Worm (Caenorhabditis elegans) whole organism, midembryonic: ENCODE results near the gene fbxc-52.

Experiments
- T22C8.4 ChIP-seq: fragments of 200-800 bp; sonication (Bioruptor generic); IDR thresholded peaks from 2 replicates; pipeline ENCODE4 v1.3.6; 2022; ENCODE audit warnings: missing genetic modification characterization, missing compliant biosample characterization
- cog-1 ChIP-seq: sonication (generic microtip); optimal IDR thresholded peaks from 2 replicates; lab custom pipeline; 2016; ENCODE audit warnings: missing genetic modification characterization, missing compliant biosample characterization
- klf-2 ChIP-seq: fragments of 200-800 bp; sonication (Bioruptor generic); conservative IDR thresholded peaks from 2 replicates; pipeline ENCODE4 v1.3.6; 2022; ENCODE audit warnings: missing genetic modification reagents, missing genetic modification characterization, missing compliant biosample characterization
- ref-1 ChIP-seq: fragments of 200-800 bp; sonication (Bioruptor generic); conservative IDR thresholded peaks from 2 replicates; pipeline ENCODE4 v1.3.6; 2022; ENCODE audit warnings: missing genetic modification reagents, missing genetic modification characterization, missing compliant biosample characterization
- tab-1 ChIP-seq: fragments of 200-800 bp; sonication (Bioruptor generic); IDR thresholded peaks from 2 replicates; pipeline ENCODE4 v1.3.6; 2022; ENCODE audit warnings: missing genetic modification characterization, missing compliant biosample characterization
- ztf-23 ChIP-seq: fragments of 200-800 bp; sonication (Bioruptor generic); IDR thresholded peaks from 2 replicates; pipeline ENCODE4 v1.3.6; 2022; ENCODE audit warnings: missing genetic modification reagents, missing genetic modification characterization, missing compliant biosample characterization
- ztf-29 ChIP-seq: fragments of 200-800 bp; sonication (Bioruptor generic); IDR thresholded peaks from 2 replicates; pipeline ENCODE4 v1.3.6; 2022; ENCODE audit warnings: missing genetic modification reagents, missing genetic modification characterization, missing compliant biosample characterization

Gene fbxc-52

DNA sequence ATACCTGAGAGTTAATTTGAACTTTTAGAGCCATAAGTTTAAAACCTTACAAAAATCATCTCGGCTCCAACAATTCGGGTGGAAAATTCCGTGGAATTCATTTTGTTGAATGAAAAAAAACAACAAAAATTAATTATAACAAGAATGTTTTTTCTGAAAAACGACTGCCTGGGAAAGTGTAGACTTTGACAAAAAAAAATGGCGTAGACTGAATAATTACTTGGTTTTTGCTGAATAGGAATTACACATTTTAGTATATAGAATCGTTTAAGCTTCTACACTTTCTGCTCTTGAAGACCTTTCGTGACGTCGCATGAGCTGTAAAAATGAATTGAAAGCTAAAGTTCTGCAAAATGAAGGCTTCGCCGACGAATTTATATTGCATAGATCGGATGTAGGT, 47.4 kb downstream of the fbxc-52 start, which contains the start of gene srx-112:
Gene srx-112, minus strand, starts transcription at position 101 of the 400 bp plus-strand sequence.
- TF ChIP-seq klf-2 (GFP tag; lab: Robert Waterston, UW) (no peak), tab-1 (no peak), ztf-23 (GFP tag; lab: Robert Waterston, UW) (no peak), T22C8.4 (GFP tag; lab: Robert Waterston, UW) (no peak), ztf-29 (GFP tag; lab: Robert Waterston, UW) (no peak), ref-1 (no peak), cog-1 (no peak)
